Fruit fly (Drosophila melanogaster) whole organism, embryonic: ENCODE data around the gene CG17239.

ENCODE experiments used
- Abd-B ChIP-seq: fragments of 200-800 bp; sonication (Bioruptor generic); optimal IDR thresholded peaks from 2 replicates; lab custom pipeline; 2018; ENCODE audit warnings: missing biosample characterization, mild to moderate bottlenecking, missing genetic modification characterization, moderate library complexity
- Antp ChIP-seq: fragments of 200-800 bp; sonication (Bioruptor generic); optimal IDR thresholded peaks from 3 replicates; lab custom pipeline; 2016; ENCODE audit warnings: missing biosample characterization, missing genetic modification characterization
- C15 ChIP-seq: fragments of 200-800 bp; sonication (Bioruptor generic); IDR thresholded peaks from 3 replicates; pipeline ENCODE4 v1.3.6; 2022; ENCODE audit warnings: missing biosample characterization, missing genetic modification characterization
- CG10321 ChIP-seq: fragments of 200-800 bp; sonication (Bioruptor generic); IDR thresholded peaks from 2 replicates; pipeline ENCODE4 v1.3.6; 2022; ENCODE audit warnings: missing biosample characterization, missing genetic modification characterization
- CG10654 ChIP-seq: fragments of 200-800 bp; sonication (Bioruptor generic); optimal IDR thresholded peaks from 2 replicates; lab custom pipeline; 2016; ENCODE audit warnings: missing biosample characterization, missing genetic modification characterization
- CG11456 ChIP-seq: fragments of 200-800 bp; sonication (Bioruptor generic); IDR thresholded peaks from 3 replicates; pipeline ENCODE4 v1.3.6; 2022; ENCODE audit warnings: missing biosample characterization, missing genetic modification characterization
- CG12104 ChIP-seq: fragments of 200-800 bp; sonication (Bioruptor generic); optimal IDR thresholded peaks from 3 replicates; lab custom pipeline; 2016; ENCODE audit warnings: missing biosample characterization, missing genetic modification characterization
- CG12155 ChIP-seq: fragments of 200-800 bp; sonication (Bioruptor generic); optimal IDR thresholded peaks from 3 replicates; lab custom pipeline; 2016; ENCODE audit warnings: missing biosample characterization, missing genetic modification characterization
- CG12391 ChIP-seq: fragments of 200-800 bp; sonication (Bioruptor generic); optimal IDR thresholded peaks from 3 replicates; lab custom pipeline; 2018; ENCODE audit warnings: missing biosample characterization, mild to moderate bottlenecking, missing genetic modification characterization, moderate library complexity
- CG13775 ChIP-seq: fragments of 200-800 bp; sonication (Bioruptor generic); optimal IDR thresholded peaks from 3 replicates; lab custom pipeline; 2017; ENCODE audit warnings: missing biosample characterization, mild to moderate bottlenecking, missing genetic modification characterization
- CG14667 ChIP-seq: fragments of 200-800 bp; sonication (Bioruptor generic); IDR thresholded peaks from 2 replicates; pipeline ENCODE4 v1.3.6; 2022; ENCODE audit warnings: missing biosample characterization, missing genetic modification characterization
- CG14965 ChIP-seq: fragments of 200-800 bp; sonication (Bioruptor generic); optimal IDR thresholded peaks from 2 replicates; lab custom pipeline; 2016; ENCODE audit warnings: missing biosample characterization, missing genetic modification characterization, borderline replicate concordance
- CG16813 ChIP-seq: fragments of 200-800 bp; sonication (Bioruptor generic); IDR thresholded peaks from 3 replicates; pipeline ENCODE4 v1.3.6; 2022; ENCODE audit warnings: missing biosample characterization, missing genetic modification characterization; ENCODE audit not compliant: partially characterized antibody
- CG17568 ChIP-seq: fragments of 200-800 bp; sonication (Bioruptor generic); optimal IDR thresholded peaks from 2 replicates; lab custom pipeline; 2018; ENCODE audit warnings: missing biosample characterization, mild to moderate bottlenecking, missing genetic modification characterization, moderate library complexity
- CG17612 ChIP-seq: fragments of 200-800 bp; sonication (Bioruptor generic); IDR thresholded peaks from 2 replicates; pipeline ENCODE4 v1.3.6; 2022; ENCODE audit warnings: missing biosample characterization, missing genetic modification characterization
- CG18619 ChIP-seq: fragments of 200-800 bp; sonication (Bioruptor generic); optimal IDR thresholded peaks from 3 replicates; lab custom pipeline; 2017; ENCODE audit warnings: missing biosample characterization, mild to moderate bottlenecking, missing genetic modification characterization
- CG2116 ChIP-seq: fragments of 200-800 bp; sonication (Bioruptor generic); optimal IDR thresholded peaks from 3 replicates; lab custom pipeline; 2018; ENCODE audit warnings: missing biosample characterization, mild to moderate bottlenecking, missing genetic modification characterization
- CG2120 ChIP-seq: fragments of 200-800 bp; sonication (Bioruptor generic); optimal IDR thresholded peaks from 3 replicates; lab custom pipeline; 2016; ENCODE audit warnings: missing biosample characterization, missing genetic modification characterization
- CG3281 ChIP-seq: fragments of 200-800 bp; sonication (Bioruptor generic); optimal IDR thresholded peaks from 3 replicates; lab custom pipeline; 2017; ENCODE audit warnings: missing biosample characterization, mild to moderate bottlenecking, missing genetic modification characterization
- CG34422 ChIP-seq: fragments of 200-800 bp; sonication (Bioruptor generic); IDR thresholded peaks from 3 replicates; pipeline ENCODE4 v1.3.6; 2022; ENCODE audit warnings: missing biosample characterization, missing genetic modification characterization
- CG4617 ChIP-seq: fragments of 200-800 bp; sonication (Bioruptor generic); optimal IDR thresholded peaks from 3 replicates; lab custom pipeline; 2016; ENCODE audit warnings: missing biosample characterization, missing genetic modification characterization, borderline replicate concordance
- CG7271 ChIP-seq: fragments of 200-800 bp; sonication (Bioruptor generic); optimal IDR thresholded peaks from 2 replicates; lab custom pipeline; 2018; ENCODE audit warnings: missing biosample characterization, mild to moderate bottlenecking, missing genetic modification characterization, moderate library complexity
- Dll ChIP-seq: fragments of 200-800 bp; sonication (Bioruptor generic); IDR thresholded peaks from 4 replicates; pipeline ENCODE4 v1.3.6; 2022; ENCODE audit warnings: missing biosample characterization, missing genetic modification characterization; ENCODE audit not compliant: partially characterized antibody
- ERR ChIP-seq: fragments of 200-800 bp; sonication (Bioruptor generic); optimal IDR thresholded peaks from 2 replicates; lab custom pipeline; 2016; ENCODE audit warnings: missing biosample characterization, missing genetic modification characterization
- Hand ChIP-seq: fragments of 200-800 bp; sonication (Bioruptor generic); optimal IDR thresholded peaks from 2 replicates; lab custom pipeline; 2017; ENCODE audit warnings: mild to moderate bottlenecking, missing biosample characterization, missing genetic modification reagents, missing genetic modification characterization
- Lpt ChIP-seq: fragments of >200 bp; optimal IDR thresholded peaks from 2 replicates; lab custom pipeline; 2018; ENCODE audit warnings: missing biosample characterization, missing genetic modification characterization
- Max ChIP-seq: fragments of 200-800 bp; sonication (Bioruptor generic); optimal IDR thresholded peaks from 2 replicates; lab custom pipeline; 2016; ENCODE audit warnings: missing biosample characterization, mild to moderate bottlenecking, missing genetic modification characterization
- Nf-YA ChIP-seq: fragments of 200-800 bp; sonication (Bioruptor generic); IDR thresholded peaks from 2 replicates; pipeline ENCODE4 v1.3.6; 2022; ENCODE audit warnings: missing biosample characterization, missing genetic modification characterization
- NfI ChIP-seq: fragments of 200-800 bp; sonication (Bioruptor generic); optimal IDR thresholded peaks from 3 replicates; lab custom pipeline; 2018; ENCODE audit warnings: missing biosample characterization, mild to moderate bottlenecking, missing genetic modification characterization, moderate library complexity
- Pdp1 ChIP-seq, 2 experiments: fragments of 200-800 bp; sonication (Bioruptor generic); optimal IDR thresholded peaks; 3 replicates each; lab custom pipeline; 2016; ENCODE audit warnings: missing biosample characterization in 2 of 2, missing genetic modification characterization in 2 of 2, mild to moderate bottlenecking in 1 of 2, moderate library complexity in 1 of 2
- Poxn ChIP-seq: fragments of 200-800 bp; sonication (Bioruptor generic); IDR thresholded peaks from 2 replicates; pipeline ENCODE4 v1.3.6; 2022; ENCODE audit warnings: missing biosample characterization, missing genetic modification characterization
- Stat92E ChIP-seq, 3 experiments: fragments of >200 bp in 2 of 3; fragments of 200-800 bp in 1 of 3; sonication (Bioruptor generic) in 1 of 3; optimal IDR thresholded peaks; 2 replicates each; lab custom pipeline; 2017 to 2019; ENCODE audit warnings: missing biosample characterization in 3 of 3, missing genetic modification characterization in 3 of 3, mild to moderate bottlenecking in 1 of 3, moderate library complexity in 1 of 3
- amos ChIP-seq: fragments of 200-800 bp; sonication (Bioruptor generic); IDR thresholded peaks from 2 replicates; pipeline ENCODE4 v1.3.6; 2022; ENCODE audit warnings: missing biosample characterization, missing genetic modification characterization; ENCODE audit not compliant: partially characterized antibody
- ara ChIP-seq: fragments of 200-800 bp; sonication (Bioruptor generic); IDR thresholded peaks from 2 replicates; pipeline ENCODE4 v1.3.6; 2022; ENCODE audit warnings: missing biosample characterization, missing genetic modification characterization
- br ChIP-seq: fragments of >200 bp; optimal IDR thresholded peaks from 2 replicates; lab custom pipeline; 2017
- eyg ChIP-seq: fragments of 200-800 bp; sonication (Bioruptor generic); optimal IDR thresholded peaks from 3 replicates; lab custom pipeline; 2016; ENCODE audit warnings: missing biosample characterization, missing genetic modification characterization
- gce ChIP-seq: fragments of 200-800 bp; sonication (Bioruptor generic); IDR thresholded peaks from 3 replicates; pipeline ENCODE4 v1.3.6; 2022; ENCODE audit warnings: missing biosample characterization, missing genetic modification characterization
- gem ChIP-seq: fragments of 200-800 bp; sonication (Bioruptor generic); optimal IDR thresholded peaks from 2 replicates; lab custom pipeline; 2019; ENCODE audit warnings: missing biosample characterization, mild to moderate bottlenecking, missing genetic modification characterization, moderate library complexity
- gsb-n ChIP-seq: fragments of 200-800 bp; sonication (Bioruptor generic); optimal IDR thresholded peaks from 3 replicates; lab custom pipeline; 2018; ENCODE audit warnings: missing biosample characterization, mild to moderate bottlenecking, missing genetic modification characterization
- her ChIP-seq: fragments of 200-800 bp; sonication (Bioruptor generic); optimal IDR thresholded peaks from 2 replicates; lab custom pipeline; 2016; ENCODE audit warnings: missing biosample characterization, missing genetic modification characterization
- ind ChIP-seq: fragments of 200-800 bp; sonication (Bioruptor generic); optimal IDR thresholded peaks from 3 replicates; lab custom pipeline; 2016; ENCODE audit warnings: missing biosample characterization, missing genetic modification characterization
- kay ChIP-seq: fragments of 200-800 bp; sonication (Bioruptor generic); optimal IDR thresholded peaks from 2 replicates; lab custom pipeline; 2016; ENCODE audit warnings: missing biosample characterization, missing genetic modification characterization
- luna ChIP-seq: fragments of 200-800 bp; sonication (Bioruptor generic); optimal IDR thresholded peaks from 2 replicates; lab custom pipeline; 2016; ENCODE audit warnings: missing biosample characterization, missing genetic modification characterization
- nerfin-1 ChIP-seq: fragments of 200-800 bp; sonication (Bioruptor generic); optimal IDR thresholded peaks from 3 replicates; lab custom pipeline; 2019; ENCODE audit warnings: missing biosample characterization, mild to moderate bottlenecking, missing genetic modification characterization, moderate library complexity
- peb ChIP-seq: fragments of 200-800 bp; sonication (Bioruptor generic); IDR thresholded peaks from 2 replicates; pipeline ENCODE4 v1.3.6; 2022; ENCODE audit warnings: missing biosample characterization, missing genetic modification characterization
- repo ChIP-seq: fragments of 200-800 bp; sonication (Bioruptor generic); optimal IDR thresholded peaks from 2 replicates; lab custom pipeline; 2016; ENCODE audit warnings: missing biosample characterization, missing genetic modification characterization
- seq ChIP-seq: fragments of 200-800 bp; sonication (Bioruptor generic); IDR thresholded peaks from 2 replicates; pipeline ENCODE4 v1.3.6; 2022; ENCODE audit warnings: missing biosample characterization, missing genetic modification characterization
- slou ChIP-seq: fragments of 200-800 bp; sonication (Bioruptor generic); optimal IDR thresholded peaks from 3 replicates; lab custom pipeline; 2016; ENCODE audit warnings: missing biosample characterization, missing genetic modification characterization
- stc ChIP-seq: fragments of 200-800 bp; sonication (Bioruptor generic); IDR thresholded peaks from 2 replicates; pipeline ENCODE4 v1.3.6; 2022; ENCODE audit warnings: missing biosample characterization, missing genetic modification characterization
- vvl ChIP-seq: fragments of 200-800 bp; sonication (Bioruptor generic); IDR thresholded peaks from 2 replicates; pipeline ENCODE4 v1.3.6; 2022; ENCODE audit warnings: missing biosample characterization, missing genetic modification characterization
- z ChIP-seq: fragments of 200-800 bp; sonication (Bioruptor generic); IDR thresholded peaks from 3 replicates; pipeline ENCODE4 v1.3.6; 2022; ENCODE audit warnings: missing biosample characterization, missing genetic modification characterization

CG17239 gene

DNA sequence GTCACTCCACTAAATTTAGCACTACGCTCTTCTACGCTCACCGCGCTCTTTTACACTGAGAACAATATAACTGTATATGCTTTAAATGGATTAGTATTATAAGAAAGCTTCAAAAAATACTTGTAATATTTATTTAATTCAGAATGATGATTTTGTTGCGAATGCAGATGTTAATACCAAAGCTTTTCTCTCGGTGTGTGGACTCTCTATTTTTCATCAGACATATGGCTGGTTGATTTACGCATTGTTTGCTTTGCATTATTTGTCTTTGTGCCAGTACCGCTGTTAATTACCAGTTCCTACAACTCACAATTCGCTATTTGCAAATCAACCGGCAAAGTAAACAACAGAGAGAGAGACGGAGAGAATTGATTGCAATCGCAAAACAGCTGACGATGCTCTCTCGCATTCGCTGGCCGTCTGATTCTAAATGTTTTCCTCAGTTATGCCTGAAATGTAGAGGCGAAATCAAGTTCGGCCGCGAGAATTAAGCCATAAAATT is 30.4 kb downstream of the CG17239 start (continued):
- TF ChIP-seq luna (GFP tag; lab: Kevin White, UChicago) (peak; percentile 90), nerfin-1 (tag; lab: Kevin White, UChicago) (peak; percentile 88), Nf-YA (GFP tag; lab: Robert Waterston, UW) (peak; percentile 96), CG11456 (peak; percentile 99), CG2116 (GFP tag; lab: Kevin White, UChicago) (peak; percentile 89), ara (GFP tag; lab: Robert Waterston, UW) (peak; percentile 97), kay (GFP tag; lab: Kevin White, UChicago) (peak; percentile 96), ERR (GFP tag; lab: Kevin White, UChicago) (peak; percentile 87), seq (peak; percentile 98), eyg (GFP tag; lab: Kevin White, UChicago) (peak; percentile 92), amos (GFP tag; lab: Robert Waterston, UW) (no peak), Dll (GFP tag; lab: Robert Waterston, UW) (no peak), CG18619 (peak; percentile 95), CG14667 (GFP tag; lab: Robert Waterston, UW) (peak; percentile 96), CG12391 (tag; lab: Kevin White, UChicago) (peak; percentile 98), CG12104 (GFP tag; lab: Kevin White, UChicago) (peak; percentile 94), Poxn (GFP tag; lab: Robert Waterston, UW) (peak; percentile 90), CG13775 (GFP tag; lab: Kevin White, UChicago) (peak; percentile 94), gsb-n (tag; lab: Kevin White, UChicago) (peak; percentile 92), slou (GFP tag; lab: Kevin White, UChicago) (peak; percentile 92), stc (GFP tag; lab: Robert Waterston, UW) (peak; percentile 96), CG2120 (GFP tag; lab: Kevin White, UChicago) (peak; percentile 99), CG14965 (GFP tag; lab: Kevin White, UChicago) (peak; percentile 61), CG4617 (peak; percentile 77), vvl (GFP tag; lab: Robert Waterston, UW) (peak; percentile 99), Antp (GFP tag; lab: Kevin White, UChicago) (peak; percentile 85), Max (GFP tag; lab: Kevin White, UChicago) (peak; percentile 89), Abd-B (GFP tag; lab: Kevin White, UChicago) (peak; percentile 92), CG10654 (GFP tag; lab: Kevin White, UChicago) (peak; percentile 91), her (GFP tag; lab: Kevin White, UChicago) (peak; percentile 90), CG7271 (tag; lab: Kevin White, UChicago) (peak; percentile 69), gem (peak; percentile 99), Lpt (GFP tag; lab: Kevin White, UChicago) (no peak), z (GFP tag; lab: Robert Waterston, UW) (peak; percentile 81), repo (GFP tag; lab: Kevin White, UChicago) (peak; percentile 88), Hand (GFP tag; lab: Kevin White, UChicago) (peak; percentile 98), br (lab: Kevin White, UChicago) (no peak), ind (GFP tag; lab: Kevin White, UChicago) (peak; percentile 94), CG16813 (no peak), CG17568 (peak; percentile 93), CG34422 (GFP tag; lab: Robert Waterston, UW) (peak; percentile 99), CG17612 (GFP tag; lab: Robert Waterston, UW) (peak; percentile 93), CG12155 (GFP tag; lab: Kevin White, UChicago) (peak; percentile 93), Stat92E (GFP tag; optimal IDR thresholded peaks at IDR 0.05; lab: Kevin White, UChicago) (peak in 1 of 3 experiments; percentile 48), Pdp1 (GFP tag; optimal IDR thresholded peaks at IDR 0.05; lab: Kevin White, UChicago) (peak; percentile 94 to 96), NfI (GFP tag; lab: Kevin White, UChicago) (peak; percentile 96), C15 (peak; percentile 96), gce (peak; percentile 97), CG10321 (peak; percentile 80), CG3281 (peak; percentile 95), peb (peak; percentile 93)
